Fruit fly (Drosophila melanogaster): Measurements from ENCODE around the gene CG11951.

The CG11951 gene

DNA sequence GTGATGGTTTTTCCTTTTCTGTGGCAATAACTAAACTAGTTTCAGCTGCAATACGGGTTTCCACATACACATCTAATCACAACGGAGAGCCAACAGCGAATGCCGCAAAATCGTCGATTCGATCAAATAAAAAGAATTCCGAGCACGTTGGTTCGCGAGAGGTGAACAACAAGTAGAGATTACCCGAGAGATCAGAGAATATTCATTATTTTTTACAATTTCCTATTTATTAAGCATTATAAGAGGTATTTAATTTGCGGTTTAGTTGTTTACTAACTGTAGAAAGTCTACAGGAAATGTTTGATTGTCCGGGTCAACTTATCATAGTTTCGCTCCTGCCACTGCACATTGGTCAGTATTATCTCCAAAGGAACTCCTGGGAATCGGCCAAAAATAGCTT is at the start of gene CG11951:
TSS of gene CG11951 (minus strand) at position 101 of the 400 bp plus-strand sequence.
- TF ChIP-seq pdm3 (GFP tag; optimal IDR thresholded peaks at IDR 0.05) (no peak), svp (GFP tag) (peak; percentile 67), esn (GFP tag; optimal IDR thresholded peaks at IDR 0.05) (no peak)

DNA sequence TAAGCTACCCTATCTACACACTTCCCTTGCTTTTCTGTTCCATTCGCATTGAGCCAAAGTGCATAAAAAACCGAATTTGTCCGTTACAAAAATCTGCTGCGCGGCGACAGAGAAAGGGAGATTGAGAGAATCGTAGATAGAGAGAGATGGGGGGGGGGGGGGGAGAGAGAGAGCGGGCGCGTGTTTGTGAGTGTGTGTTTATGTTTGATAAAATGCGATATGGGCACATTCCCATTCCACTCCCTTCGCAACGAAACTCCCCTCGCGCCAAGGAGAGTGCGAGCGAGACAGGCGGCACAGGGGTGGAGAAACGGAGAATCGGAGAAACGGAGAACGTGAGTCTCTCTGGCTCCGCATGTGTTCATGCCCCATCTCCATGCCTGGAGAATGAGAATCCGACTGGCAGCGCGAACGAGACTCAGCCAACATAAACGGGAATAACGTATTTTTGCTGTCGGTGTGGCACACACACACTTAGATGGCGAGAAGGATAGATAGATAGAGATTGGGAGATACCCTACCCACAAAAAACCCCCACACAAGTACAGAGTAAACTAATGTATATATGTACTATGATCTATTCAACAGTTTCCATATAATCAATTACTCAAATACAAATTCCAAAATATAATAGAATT is 48.9 kb upstream of the CG11951 start:
- TF ChIP-seq Ets96B (tag; optimal IDR thresholded peaks at IDR 0.05): no peak
- TF ChIP-seq net (GFP tag; optimal IDR thresholded peaks at IDR 0.05): no peak
- TF ChIP-seq CG6276 (GFP tag; optimal IDR thresholded peaks at IDR 0.05): no peak
- no peak for TF ChIP-seq CG3032 (tag; optimal IDR thresholded peaks at IDR 0.05)
- TF ChIP-seq Eip93F (GFP tag; optimal IDR thresholded peaks at IDR 0.05): no peak
- TF ChIP-seq CG10631 (GFP tag; optimal IDR thresholded peaks at IDR 0.05): no peak
- no peak for TF ChIP-seq eg (GFP tag; IDR thresholded peaks at IDR 0.05)
- no peak for TF ChIP-seq topi (GFP tag; optimal IDR thresholded peaks at IDR 0.05)
- no peak for TF ChIP-seq Ets21C (GFP tag; optimal IDR thresholded peaks at IDR 0.05)
- TF ChIP-seq CG8632 (GFP tag; optimal IDR thresholded peaks at IDR 0.05): no peak
- TF ChIP-seq CG34406 (GFP tag; optimal IDR thresholded peaks at IDR 0.05): no peak
- TF ChIP-seq Lpt (GFP tag; optimal IDR thresholded peaks at IDR 0.05): peak; percentile 8
- no peak for TF ChIP-seq CG4318 (GFP tag; optimal IDR thresholded peaks at IDR 0.05)
- no peak for TF ChIP-seq Hr39 (GFP tag; optimal IDR thresholded peaks at IDR 0.05)
- no peak for TF ChIP-seq CG8319 (GFP tag; optimal IDR thresholded peaks at IDR 0.05)
- TF ChIP-seq Blimp-1 (GFP tag; optimal IDR thresholded peaks at IDR 0.05): no peak
- no peak for TF ChIP-seq CG8119 (GFP tag; IDR thresholded peaks at IDR 0.05)
- TF ChIP-seq Eip78C (GFP tag): peak; percentile 7
- peak; percentile 7 for TF ChIP-seq svp (GFP tag)
- no peak for TF ChIP-seq Sox15 (GFP tag; optimal IDR thresholded peaks at IDR 0.05)
- peak; percentile 7 to 25 for TF ChIP-seq ss (GFP tag; optimal IDR thresholded peaks at IDR 0.05)
- peak; percentile 31 for TF ChIP-seq CG32006 (GFP tag; optimal IDR thresholded peaks at IDR 0.05)
- TF ChIP-seq CG6792 (GFP tag; optimal IDR thresholded peaks at IDR 0.05): no peak
- TF ChIP-seq CG7368 (GFP tag; optimal IDR thresholded peaks at IDR 0.05): no peak
- TF ChIP-seq dsx (GFP tag; optimal IDR thresholded peaks at IDR 0.05; ENCODE audit: poor library complexity, severe bottlenecking): peak; percentile 16
- TF ChIP-seq fkh (GFP tag; optimal IDR thresholded peaks at IDR 0.05): peak; percentile 17

DNA sequence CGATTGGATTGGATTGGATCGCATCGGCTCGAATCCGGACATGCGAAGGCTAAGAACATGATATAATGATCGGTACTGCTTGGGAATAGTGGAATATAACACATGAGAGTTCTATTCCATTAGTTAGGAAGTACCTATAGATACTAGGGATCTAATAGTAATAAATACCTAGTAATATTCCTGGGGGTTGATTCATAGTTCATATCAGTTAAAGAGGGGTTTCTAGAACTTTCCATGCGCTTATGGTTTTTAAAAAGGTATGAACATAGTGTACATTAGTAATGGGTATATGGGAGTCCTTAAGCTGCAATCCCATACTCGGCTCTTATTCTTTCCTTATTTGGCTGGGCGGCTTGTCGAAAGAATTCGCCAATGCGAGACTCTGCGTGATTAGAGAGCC is 45.8 kb upstream of the CG11951 start:
- TF ChIP-seq esn (GFP tag; optimal IDR thresholded peaks at IDR 0.05): peak; percentile 34
- no peak for TF ChIP-seq Gug (GFP tag; IDR thresholded peaks at IDR 0.05)
- peak; percentile 7 for TF ChIP-seq Met (GFP tag; optimal IDR thresholded peaks at IDR 0.05)
- no peak for TF ChIP-seq CG34406 (GFP tag; optimal IDR thresholded peaks at IDR 0.05)
- TF ChIP-seq svp (GFP tag): peak; percentile 76

DNA sequence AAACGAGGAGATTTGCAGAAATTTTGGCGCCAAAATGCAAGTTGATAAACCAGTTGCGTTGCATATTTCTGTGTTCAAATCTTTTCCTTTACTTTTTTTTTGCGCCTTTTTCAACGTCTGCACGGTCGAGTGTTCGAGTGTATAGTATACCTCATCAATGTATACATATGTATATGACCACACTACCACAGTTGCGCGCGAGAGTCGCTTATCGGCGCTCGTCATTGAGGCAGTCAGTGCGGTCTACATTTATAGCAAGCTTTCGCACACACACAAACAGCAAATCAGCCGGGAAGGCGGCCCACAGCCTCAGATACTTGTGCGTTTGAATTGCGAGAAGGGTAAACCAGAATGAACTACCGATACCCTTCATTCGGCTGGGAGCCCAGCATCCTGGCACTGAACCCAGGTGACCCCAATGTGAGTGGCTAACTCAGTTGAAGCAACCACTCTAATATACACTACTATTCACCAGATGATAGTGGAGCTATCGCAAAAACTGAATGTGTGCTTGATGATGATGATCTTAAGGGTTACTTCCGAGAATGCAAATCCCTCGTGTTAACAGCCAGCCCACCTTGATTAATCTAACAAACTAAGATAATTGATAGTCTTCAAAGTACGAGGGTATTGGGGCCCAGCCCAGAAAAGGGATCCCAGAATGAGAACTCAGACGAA is 44.6 kb upstream of the CG11951 start:
- TF ChIP-seq Sox15 (GFP tag; optimal IDR thresholded peaks at IDR 0.05): no peak
- TF ChIP-seq CG16779 (tag; optimal IDR thresholded peaks at IDR 0.05): no peak
- TF ChIP-seq CG6808 (GFP tag; optimal IDR thresholded peaks at IDR 0.05): peak; percentile 35
- no peak for TF ChIP-seq CG4318 (GFP tag; optimal IDR thresholded peaks at IDR 0.05)
- no peak for TF ChIP-seq CG9139 (GFP tag; optimal IDR thresholded peaks at IDR 0.05)
- no peak for TF ChIP-seq Gug (GFP tag; IDR thresholded peaks at IDR 0.05)
- peak; percentile 34 for TF ChIP-seq Ets96B (tag; optimal IDR thresholded peaks at IDR 0.05)
- TF ChIP-seq Eip93F (GFP tag; optimal IDR thresholded peaks at IDR 0.05): no peak
- TF ChIP-seq Lpt (GFP tag; optimal IDR thresholded peaks at IDR 0.05): no peak
- TF ChIP-seq dsx (GFP tag; optimal IDR thresholded peaks at IDR 0.05; ENCODE audit: poor library complexity, severe bottlenecking): peak; percentile 34
- TF ChIP-seq CG8119 (GFP tag; IDR thresholded peaks at IDR 0.05): no peak
- no peak for TF ChIP-seq fd59A (GFP tag; optimal IDR thresholded peaks at IDR 0.05)
- TF ChIP-seq Smox (GFP tag; optimal IDR thresholded peaks at IDR 0.05): peak; percentile 48
- no peak for TF ChIP-seq CG32006 (GFP tag; optimal IDR thresholded peaks at IDR 0.05)
- TF ChIP-seq net (GFP tag; optimal IDR thresholded peaks at IDR 0.05): no peak
- TF ChIP-seq Hr38 (GFP tag; optimal IDR thresholded peaks at IDR 0.05): no peak
- TF ChIP-seq lz (GFP tag; optimal IDR thresholded peaks at IDR 0.05): peak; percentile 50
- TF ChIP-seq CG11902 (GFP tag; optimal IDR thresholded peaks at IDR 0.05): no peak
- peak; percentile 42 for TF ChIP-seq Met (GFP tag; optimal IDR thresholded peaks at IDR 0.05)
- peak; percentile 8 for TF ChIP-seq Eip75B (GFP tag; optimal IDR thresholded peaks at IDR 0.05)
- TF ChIP-seq vri (GFP tag; optimal IDR thresholded peaks at IDR 0.05): peak; percentile 62
- peak; percentile 33 for TF ChIP-seq CG6854 (GFP tag; optimal IDR thresholded peaks at IDR 0.05)
- TF ChIP-seq Eip78C (GFP tag): peak; percentile 78
- TF ChIP-seq CG8319 (GFP tag; optimal IDR thresholded peaks at IDR 0.05): no peak
- peak; percentile 33 for TF ChIP-seq CG6792 (GFP tag; optimal IDR thresholded peaks at IDR 0.05)
- TF ChIP-seq fd85E (GFP tag; optimal IDR thresholded peaks at IDR 0.05): no peak
- no peak for TF ChIP-seq fkh (GFP tag; optimal IDR thresholded peaks at IDR 0.05)
- peak; percentile 13 for TF ChIP-seq CG3919 (GFP tag; optimal IDR thresholded peaks at IDR 0.05)
